Worm (Caenorhabditis elegans) whole organism, mixed stage, embryonic: ENCODE measurements around the gene ZC15.10.

ENCODE experiments used
- M03D4.4 ChIP-seq: sonication (generic microtip); optimal IDR thresholded peaks from 2 replicates; lab custom pipeline; 2017; ENCODE audit warnings: mild to moderate bottlenecking, missing genetic modification characterization, missing compliant biosample characterization
- bed-3 ChIP-seq: fragments of 200-800 bp; sonication (Bioruptor generic); optimal IDR thresholded peaks from 3 replicates; lab custom pipeline; 2018; ENCODE audit warnings: mild to moderate bottlenecking, missing genetic modification characterization, moderate library complexity, missing compliant biosample characterization
- blmp-1 ChIP-seq: fragments of 150-350 bp; optimal IDR thresholded peaks from 2 replicates; lab custom pipeline; 2014; ENCODE audit warnings: missing biosample characterization, missing genetic modification characterization
- ceh-39 ChIP-seq: fragments of 150-350 bp; optimal IDR thresholded peaks from 2 replicates; lab custom pipeline; 2014; ENCODE audit warnings: missing biosample characterization, missing genetic modification characterization
- ceh-43 ChIP-seq: fragments of 200-800 bp; sonication (Bioruptor generic); optimal IDR thresholded peaks from 2 replicates; lab custom pipeline; 2018; ENCODE audit warnings: mild to moderate bottlenecking, missing genetic modification characterization, moderate library complexity, missing compliant biosample characterization
- ceh-83 ChIP-seq: fragments of 200-800 bp; sonication (Bioruptor generic); optimal IDR thresholded peaks from 2 replicates; lab custom pipeline; 2018; ENCODE audit warnings: mild to moderate bottlenecking, missing genetic modification characterization, missing compliant biosample characterization
- ces-1 ChIP-seq: fragments of 150-350 bp; optimal IDR thresholded peaks from 2 replicates; lab custom pipeline; 2014; ENCODE audit warnings: missing biosample characterization, missing genetic modification reagents, missing genetic modification characterization
- drap-1 ChIP-seq: fragments of 200-800 bp; sonication (Bioruptor generic); optimal IDR thresholded peaks from 3 replicates; lab custom pipeline; 2018; ENCODE audit warnings: mild to moderate bottlenecking, missing genetic modification characterization, missing compliant biosample characterization
- elt-1 ChIP-seq: sonication (generic microtip); optimal IDR thresholded peaks from 2 replicates; lab custom pipeline; 2017; ENCODE audit warnings: missing genetic modification characterization, mild to moderate bottlenecking, missing compliant biosample characterization, antibody characterized with exemption, moderate library complexity, borderline replicate concordance; ENCODE audit not compliant: insufficient read depth
- elt-3 ChIP-seq: fragments of 150-350 bp; optimal IDR thresholded peaks from 2 replicates; lab custom pipeline; 2014; ENCODE audit warnings: missing biosample characterization, missing genetic modification characterization
- flh-1 ChIP-seq: fragments of 200-800 bp; sonication (Bioruptor generic); optimal IDR thresholded peaks from 2 replicates; lab custom pipeline; 2018; ENCODE audit warnings: mild to moderate bottlenecking, missing genetic modification characterization, moderate library complexity, missing compliant biosample characterization
- ham-2 ChIP-seq: fragments of 200-800 bp; sonication (Bioruptor generic); optimal IDR thresholded peaks from 2 replicates; lab custom pipeline; 2018; ENCODE audit warnings: mild to moderate bottlenecking, missing genetic modification characterization, missing compliant biosample characterization
- hlh-1 ChIP-seq: fragments of 150-350 bp; optimal IDR thresholded peaks from 2 replicates; lab custom pipeline; 2014; ENCODE audit warnings: missing biosample characterization, missing genetic modification reagents, missing genetic modification characterization
- lin-13 ChIP-seq: fragments of 150-350 bp; optimal IDR thresholded peaks from 2 replicates; lab custom pipeline; 2014; ENCODE audit warnings: missing biosample characterization, missing genetic modification characterization
- lin-32 ChIP-seq: fragments of 200-800 bp; sonication (Bioruptor generic); optimal IDR thresholded peaks from 2 replicates; lab custom pipeline; 2018; ENCODE audit warnings: mild to moderate bottlenecking, missing genetic modification characterization, missing compliant biosample characterization
- lsy-2 ChIP-seq: fragments of 150-350 bp; optimal IDR thresholded peaks from 2 replicates; lab custom pipeline; 2014; ENCODE audit warnings: missing biosample characterization, missing genetic modification characterization
- mab-5 ChIP-seq: fragments of 150-350 bp; optimal IDR thresholded peaks from 2 replicates; lab custom pipeline; 2014; ENCODE audit warnings: missing biosample characterization, missing genetic modification characterization
- mep-1 ChIP-seq: fragments of 150-350 bp; optimal IDR thresholded peaks from 2 replicates; lab custom pipeline; 2017; ENCODE audit warnings: missing biosample characterization, missing genetic modification reagents, missing genetic modification characterization, inconsistent platforms
- nhr-12 ChIP-seq: fragments of 150-350 bp; optimal IDR thresholded peaks from 2 replicates; lab custom pipeline; 2014; ENCODE audit warnings: missing biosample characterization, missing genetic modification characterization
- nhr-2 ChIP-seq: fragments of 150-350 bp; optimal IDR thresholded peaks from 2 replicates; lab custom pipeline; 2014; ENCODE audit warnings: missing biosample characterization, missing genetic modification characterization
- nhr-237 ChIP-seq: fragments of 150-350 bp; optimal IDR thresholded peaks from 2 replicates; lab custom pipeline; 2014; ENCODE audit warnings: missing biosample characterization, missing genetic modification characterization
- nhr-28 ChIP-seq: fragments of 150-350 bp; optimal IDR thresholded peaks from 2 replicates; lab custom pipeline; 2014; ENCODE audit warnings: missing biosample characterization, missing genetic modification characterization
- nhr-76 ChIP-seq: sonication (generic microtip); optimal IDR thresholded peaks from 2 replicates; lab custom pipeline; 2017; ENCODE audit warnings: missing biosample characterization, missing genetic modification characterization
- pha-4 ChIP-seq: fragments of 150-350 bp; optimal IDR thresholded peaks from 2 replicates; lab custom pipeline; 2018; ENCODE audit warnings: missing biosample characterization, missing genetic modification reagents, missing genetic modification characterization
- sem-2 ChIP-seq: fragments of 200-800 bp; sonication (Bioruptor generic); optimal IDR thresholded peaks from 2 replicates; lab custom pipeline; 2018; ENCODE audit warnings: mild to moderate bottlenecking, missing genetic modification characterization, missing compliant biosample characterization
- tbx-8 ChIP-seq: fragments of 200-800 bp; sonication (Bioruptor generic); optimal IDR thresholded peaks from 2 replicates; lab custom pipeline; 2018; ENCODE audit warnings: mild to moderate bottlenecking, missing genetic modification characterization, moderate library complexity, missing compliant biosample characterization
- unc-120 ChIP-seq: sonication (generic microtip); optimal IDR thresholded peaks from 2 replicates; lab custom pipeline; 2017; ENCODE audit warnings: missing genetic modification characterization, missing compliant biosample characterization; ENCODE audit not compliant: poor library complexity, severe bottlenecking
- unc-39 ChIP-seq: fragments of 150-350 bp; optimal IDR thresholded peaks from 2 replicates; lab custom pipeline; 2014; ENCODE audit warnings: missing biosample characterization, missing genetic modification characterization
- unc-62 ChIP-seq: fragments of 150-350 bp; optimal IDR thresholded peaks from 2 replicates; lab custom pipeline; 2014; ENCODE audit warnings: missing biosample characterization, missing genetic modification reagents, missing genetic modification characterization
- zip-8 ChIP-seq: fragments of 150-350 bp; optimal IDR thresholded peaks from 2 replicates; lab custom pipeline; 2014; ENCODE audit warnings: missing biosample characterization, missing genetic modification characterization
- ztf-11 ChIP-seq: fragments of 150-350 bp; optimal IDR thresholded peaks from 2 replicates; lab custom pipeline; 2014; ENCODE audit warnings: missing biosample characterization, missing genetic modification characterization

The ZC15.10 gene

ce11 chrV:20310575-20310974 is at the start of gene ZC15.10:
Gene ZC15.10, plus strand, starts transcription at chrV:20310736.
- TF ChIP-seq sem-2 (GFP tag; lab: Kevin White, UChicago) (no peak), zip-8 (no peak), mab-5 (tag; lab: Kevin White, UChicago) (no peak), nhr-237 (tag; lab: Kevin White, UChicago) (no peak), mep-1 (tag; lab: Kevin White, UChicago) (no peak), ceh-83 (GFP tag; lab: Kevin White, UChicago) (no peak)
- TF ChIP-seq, all 35 proteins: peak for 0

ce11 chrV:20266992-20267391 is 43.5 kb upstream of the ZC15.10 start, which contains the start of gene mdt-17:
Gene mdt-17, minus strand, starts transcription at chrV:20267247.
- TF ChIP-seq mab-5 (tag; lab: Kevin White, UChicago) = no peak
- no peak for TF ChIP-seq nhr-28 (tag; lab: Kevin White, UChicago)
- TF ChIP-seq ham-2 (GFP tag; lab: Kevin White, UChicago) = no peak
- no peak for TF ChIP-seq zip-8
- no peak for TF ChIP-seq pha-4 (tag; lab: Kevin White, UChicago)
- TF ChIP-seq lsy-2 = no peak
- TF ChIP-seq bed-3 (GFP tag; lab: Kevin White, UChicago) = no peak
- no peak for TF ChIP-seq tbx-8
- no peak for TF ChIP-seq nhr-237 (tag; lab: Kevin White, UChicago)
- no peak for TF ChIP-seq lin-32 (GFP tag; lab: Kevin White, UChicago)
- no peak for TF ChIP-seq nhr-2 (tag; lab: Kevin White, UChicago)
- TF ChIP-seq nhr-76 (tag; lab: Kevin White, UChicago) = no peak
- TF ChIP-seq, all 35 proteins: peak for 0

ce11 chrV:20269661-20270137 is 40.8 kb upstream of the ZC15.10 start, which contains the start of the genes prmt-1 and cdkr-3:
Gene prmt-1, minus strand, starts transcription at chrV:20269711.
Gene cdkr-3, plus strand, starts transcription at chrV:20270107.
- TF ChIP-seq tbx-8 (no peak), nhr-12 (no peak), elt-1 (tag; lab: Kevin White, UChicago) (no peak), elt-3 (tag; lab: Kevin White, UChicago) (no peak), ceh-43 (peak; percentile 4), mab-5 (tag; lab: Kevin White, UChicago) (no peak), sem-2 (GFP tag; lab: Kevin White, UChicago) (no peak), blmp-1 (tag; lab: Kevin White, UChicago) (no peak), ceh-83 (GFP tag; lab: Kevin White, UChicago) (no peak), lsy-2 (peak; percentile 47), mep-1 (tag; lab: Kevin White, UChicago) (peak; percentile 77), ces-1 (GFP tag; lab: Kevin White, UChicago) (peak; percentile 61), nhr-237 (tag; lab: Kevin White, UChicago) (peak; percentile 20)
- TF ChIP-seq, all 35 proteins: peak for 5

ce11 chrV:20276923-20277322 is 33.6 kb upstream of the ZC15.10 start:
- no peak for TF ChIP-seq elt-1 (tag; lab: Kevin White, UChicago)
- TF ChIP-seq bed-3 (GFP tag; lab: Kevin White, UChicago) = no peak
- TF ChIP-seq unc-120 (tag; lab: Kevin White, UChicago) = no peak
- no peak for TF ChIP-seq ztf-11 (tag; lab: Kevin White, UChicago)
- no peak for TF ChIP-seq nhr-76 (tag; lab: Kevin White, UChicago)
- TF ChIP-seq, all 35 proteins: peak for 0

- TF ChIP-seq mab-5 (tag; lab: Kevin White, UChicago) = no peak
These were observed 31.2 kb upstream of the ZC15.10 start for ce11 chrV:20279309-20279708.

- TF ChIP-seq pha-4 (tag; lab: Kevin White, UChicago) (no peak), sem-2 (GFP tag; lab: Kevin White, UChicago) (no peak), unc-120 (tag; lab: Kevin White, UChicago) (no peak), ztf-11 (tag; lab: Kevin White, UChicago) (no peak), hlh-1 (no peak), nhr-28 (tag; lab: Kevin White, UChicago) (no peak), flh-1 (GFP tag; lab: Kevin White, UChicago) (no peak), ces-1 (GFP tag; lab: Kevin White, UChicago) (no peak), drap-1 (GFP tag; lab: Kevin White, UChicago) (no peak), lin-13 (no peak), ceh-39 (tag; lab: Kevin White, UChicago) (no peak), unc-39 (tag; lab: Kevin White, UChicago) (no peak), mab-5 (tag; lab: Kevin White, UChicago) (no peak), M03D4.4 (tag; lab: Kevin White, UChicago) (no peak), lin-32 (GFP tag; lab: Kevin White, UChicago) (no peak), nhr-2 (tag; lab: Kevin White, UChicago) (no peak), unc-62 (no peak)
These were observed 30.7 kb upstream of the ZC15.10 start, which contains the start of gene pqn-94 for ce11 chrV:20279811-20280317. Gene pqn-94, minus strand, starts transcription at chrV:20279861.
